Fruit fly (Drosophila melanogaster) whole organism, embryonic: ENCODE results near the gene Est-6.
A peak's percentile ranks its signal among the peaks of the same experiment; 100 is the strongest.

ENCODE experiments used
- Atf6 ChIP-seq: fragments of 200-800 bp; sonication (Bioruptor generic); IDR thresholded peaks from 2 replicates; pipeline ENCODE4 v1.3.6; 2022; ENCODE audit warnings: missing biosample characterization, missing genetic modification characterization
- Bgb ChIP-seq: fragments of 200-800 bp; sonication (Bioruptor generic); IDR thresholded peaks from 2 replicates; pipeline ENCODE4 v1.3.6; 2022; ENCODE audit warnings: missing biosample characterization, missing genetic modification characterization; ENCODE audit not compliant: partially characterized antibody
- CG12942 ChIP-seq: fragments of 200-800 bp; sonication (Bioruptor generic); optimal IDR thresholded peaks from 3 replicates; lab custom pipeline; 2016; ENCODE audit warnings: missing biosample characterization, missing genetic modification characterization
- CG14050 ChIP-seq: fragments of 200-800 bp; sonication (Bioruptor generic); IDR thresholded peaks from 3 replicates; pipeline ENCODE4 v1.3.6; 2022; ENCODE audit warnings: missing biosample characterization, missing genetic modification characterization
- CG1647 ChIP-seq: fragments of 200-800 bp; sonication (Bioruptor generic); optimal IDR thresholded peaks from 3 replicates; lab custom pipeline; 2016; ENCODE audit warnings: missing biosample characterization, missing genetic modification characterization
- CG17612 ChIP-seq: fragments of 200-800 bp; sonication (Bioruptor generic); IDR thresholded peaks from 2 replicates; pipeline ENCODE4 v1.3.6; 2022; ENCODE audit warnings: missing biosample characterization, missing genetic modification characterization
- CG1792 ChIP-seq: fragments of 200-800 bp; sonication (Bioruptor generic); optimal IDR thresholded peaks from 2 replicates; lab custom pipeline; 2016; ENCODE audit warnings: missing biosample characterization, missing genetic modification characterization
- CG2199 ChIP-seq: fragments of 200-800 bp; sonication (Bioruptor generic); IDR thresholded peaks from 3 replicates; pipeline ENCODE4 v1.3.6; 2022; ENCODE audit warnings: missing biosample characterization, missing genetic modification characterization
- CG34376 ChIP-seq: fragments of 200-800 bp; sonication (Bioruptor generic); optimal IDR thresholded peaks from 2 replicates; lab custom pipeline; 2018; ENCODE audit warnings: missing biosample characterization, mild to moderate bottlenecking, missing genetic modification characterization
- CG7928 ChIP-seq: fragments of 200-800 bp; sonication (Bioruptor generic); optimal IDR thresholded peaks from 2 replicates; lab custom pipeline; 2017; ENCODE audit warnings: missing biosample characterization, mild to moderate bottlenecking, missing genetic modification characterization
- CG8388 ChIP-seq: fragments of 200-800 bp; sonication (Bioruptor generic); optimal IDR thresholded peaks from 2 replicates; lab custom pipeline; 2019; ENCODE audit warnings: missing biosample characterization, mild to moderate bottlenecking, missing genetic modification characterization, moderate library complexity
- CG8478 ChIP-seq: fragments of >200 bp; optimal IDR thresholded peaks from 2 replicates; lab custom pipeline; 2018
- CG9817 ChIP-seq: fragments of 200-800 bp; sonication (Bioruptor generic); optimal IDR thresholded peaks from 2 replicates; lab custom pipeline; 2018; ENCODE audit warnings: missing biosample characterization, mild to moderate bottlenecking, missing genetic modification characterization, moderate library complexity
- Dad ChIP-seq: fragments of 200-800 bp; sonication (Bioruptor generic); optimal IDR thresholded peaks from 3 replicates; lab custom pipeline; 2016; ENCODE audit warnings: missing biosample characterization, missing genetic modification characterization
- E2f2 ChIP-seq: fragments of 200-800 bp; sonication (Bioruptor generic); IDR thresholded peaks from 2 replicates; pipeline ENCODE4 v1.3.6; 2022; ENCODE audit warnings: missing biosample characterization, missing genetic modification characterization
- Fer2 ChIP-seq: fragments of 200-800 bp; sonication (Bioruptor generic); optimal IDR thresholded peaks from 2 replicates; lab custom pipeline; 2018; ENCODE audit warnings: missing biosample characterization, mild to moderate bottlenecking, missing genetic modification characterization, moderate library complexity
- H2.0 ChIP-seq: fragments of 200-800 bp; sonication (Bioruptor generic); IDR thresholded peaks from 2 replicates; pipeline ENCODE4 v1.3.6; 2022; ENCODE audit warnings: missing biosample characterization, missing genetic modification characterization
- Hr3 ChIP-seq: fragments of 200-800 bp; sonication (Bioruptor generic); optimal IDR thresholded peaks from 3 replicates; lab custom pipeline; 2016; ENCODE audit warnings: missing biosample characterization, missing genetic modification characterization
- Lhr ChIP-seq: fragments of 200-800 bp; sonication (Bioruptor generic); optimal IDR thresholded peaks from 3 replicates; lab custom pipeline; 2017; ENCODE audit warnings: mild to moderate bottlenecking, missing biosample characterization, missing genetic modification reagents, missing genetic modification characterization
- Lim3 ChIP-seq: fragments of 200-800 bp; sonication (Bioruptor generic); IDR thresholded peaks from 2 replicates; pipeline ENCODE4 v1.3.6; 2022; ENCODE audit warnings: missing biosample characterization, missing genetic modification characterization
- Myb ChIP-seq: fragments of 200-800 bp; sonication (Bioruptor generic); optimal IDR thresholded peaks from 2 replicates; lab custom pipeline; 2016; ENCODE audit warnings: missing biosample characterization, missing genetic modification characterization
- NC2β ChIP-seq: fragments of 200-800 bp; sonication (Bioruptor generic); optimal IDR thresholded peaks from 2 replicates; lab custom pipeline; 2016; ENCODE audit warnings: missing biosample characterization, missing genetic modification characterization
- Ravus ChIP-seq: fragments of 200-800 bp; sonication (Bioruptor generic); IDR thresholded peaks from 2 replicates; pipeline ENCODE4 v1.3.6; 2022; ENCODE audit warnings: missing biosample characterization, missing genetic modification characterization
- Scr ChIP-seq: fragments of 200-800 bp; sonication (Bioruptor generic); IDR thresholded peaks from 2 replicates; pipeline ENCODE4 v1.3.6; 2022; ENCODE audit warnings: missing biosample characterization, missing genetic modification characterization; ENCODE audit not compliant: partially characterized antibody
- Side ChIP-seq: fragments of 200-800 bp; sonication (Bioruptor generic); optimal IDR thresholded peaks from 2 replicates; lab custom pipeline; 2016; ENCODE audit warnings: missing biosample characterization, missing genetic modification characterization
- Six4 ChIP-seq: fragments of 200-800 bp; sonication (Bioruptor generic); optimal IDR thresholded peaks from 2 replicates; lab custom pipeline; 2016; ENCODE audit warnings: missing biosample characterization, missing genetic modification characterization
- amos ChIP-seq: fragments of 200-800 bp; sonication (Bioruptor generic); IDR thresholded peaks from 2 replicates; pipeline ENCODE4 v1.3.6; 2022; ENCODE audit warnings: missing biosample characterization, missing genetic modification characterization; ENCODE audit not compliant: partially characterized antibody
- bab2 ChIP-seq: fragments of 200-800 bp; sonication (Bioruptor generic); optimal IDR thresholded peaks from 2 replicates; lab custom pipeline; 2016; ENCODE audit warnings: missing biosample characterization, missing genetic modification characterization
- br ChIP-seq: fragments of >200 bp; optimal IDR thresholded peaks from 2 replicates; lab custom pipeline; 2017
- croc ChIP-seq: fragments of 200-800 bp; sonication (Bioruptor generic); conservative IDR thresholded peaks from 3 replicates; pipeline ENCODE4 v1.3.6; 2022; ENCODE audit warnings: missing biosample characterization, missing genetic modification characterization
- crol ChIP-seq: fragments of 200-800 bp; sonication (Bioruptor generic); IDR thresholded peaks from 2 replicates; pipeline ENCODE4 v1.3.6; 2022; ENCODE audit warnings: missing biosample characterization, missing genetic modification characterization
- dan ChIP-seq: fragments of 200-800 bp; sonication (Bioruptor generic); IDR thresholded peaks from 2 replicates; pipeline ENCODE4 v1.3.6; 2022; ENCODE audit warnings: missing biosample characterization, missing genetic modification characterization
- dpn ChIP-seq, 2 experiments: fragments of 200-800 bp; sonication (Bioruptor generic); optimal IDR thresholded peaks; 3 replicates each; lab custom pipeline; 2016; ENCODE audit warnings: missing biosample characterization in 2 of 2, missing genetic modification characterization in 2 of 2
- en ChIP-seq: fragments of 200-800 bp; sonication (Bioruptor generic); optimal IDR thresholded peaks from 2 replicates; lab custom pipeline; 2016; ENCODE audit warnings: missing biosample characterization, missing genetic modification characterization
- fu2 ChIP-seq: fragments of 200-800 bp; sonication (Bioruptor generic); optimal IDR thresholded peaks from 2 replicates; lab custom pipeline; 2016; ENCODE audit warnings: missing biosample characterization, missing genetic modification characterization
- her ChIP-seq: fragments of 200-800 bp; sonication (Bioruptor generic); optimal IDR thresholded peaks from 2 replicates; lab custom pipeline; 2016; ENCODE audit warnings: missing biosample characterization, missing genetic modification characterization
- ind ChIP-seq: fragments of 200-800 bp; sonication (Bioruptor generic); optimal IDR thresholded peaks from 3 replicates; lab custom pipeline; 2016; ENCODE audit warnings: missing biosample characterization, missing genetic modification characterization
- kah ChIP-seq: fragments of 200-800 bp; sonication (Bioruptor generic); optimal IDR thresholded peaks from 2 replicates; lab custom pipeline; 2018; ENCODE audit warnings: missing biosample characterization, mild to moderate bottlenecking, missing genetic modification characterization
- knrl ChIP-seq: fragments of 200-800 bp; sonication (Bioruptor generic); IDR thresholded peaks from 3 replicates; pipeline ENCODE4 v1.3.6; 2022; ENCODE audit warnings: missing biosample characterization, missing genetic modification characterization; ENCODE audit not compliant: partially characterized antibody
- lola ChIP-seq, 3 experiments: fragments of >200 bp in 2 of 3; fragments of 200-800 bp in 1 of 3; sonication (Bioruptor generic) in 1 of 3; optimal IDR thresholded peaks; 2 replicates each; lab custom pipeline; 2017 to 2019; ENCODE audit warnings: missing biosample characterization in 3 of 3, missing genetic modification characterization in 3 of 3, mild to moderate bottlenecking in 1 of 3, moderate library complexity in 1 of 3
- peb ChIP-seq: fragments of 200-800 bp; sonication (Bioruptor generic); IDR thresholded peaks from 2 replicates; pipeline ENCODE4 v1.3.6; 2022; ENCODE audit warnings: missing biosample characterization, missing genetic modification characterization
- pzg ChIP-seq: fragments of 200-800 bp; sonication (Bioruptor generic); optimal IDR thresholded peaks from 3 replicates; lab custom pipeline; 2018; ENCODE audit warnings: missing biosample characterization, mild to moderate bottlenecking, missing genetic modification characterization, moderate library complexity
- row ChIP-seq: fragments of 200-800 bp; sonication (Bioruptor generic); IDR thresholded peaks from 3 replicates; pipeline ENCODE4 v1.3.6; 2022; ENCODE audit warnings: missing biosample characterization, missing genetic modification characterization
- scrt ChIP-seq: fragments of 200-800 bp; sonication (Bioruptor generic); optimal IDR thresholded peaks from 2 replicates; lab custom pipeline; 2018; ENCODE audit warnings: missing biosample characterization, mild to moderate bottlenecking, missing genetic modification characterization, moderate library complexity
- sim ChIP-seq: fragments of 200-800 bp; sonication (Bioruptor generic); IDR thresholded peaks from 2 replicates; pipeline ENCODE4 v1.3.6; 2022; ENCODE audit warnings: missing biosample characterization, missing genetic modification characterization
- sob ChIP-seq: fragments of 200-800 bp; sonication (Bioruptor generic); IDR thresholded peaks from 2 replicates; pipeline ENCODE4 v1.3.6; 2022; ENCODE audit warnings: missing biosample characterization, missing genetic modification characterization
- tx ChIP-seq: fragments of 200-800 bp; sonication (Bioruptor generic); optimal IDR thresholded peaks from 2 replicates; lab custom pipeline; 2016; ENCODE audit warnings: missing biosample characterization, missing genetic modification characterization
- usp ChIP-seq: fragments of >200 bp; optimal IDR thresholded peaks from 2 replicates; lab custom pipeline; 2017; ENCODE audit warnings: missing biosample characterization, missing genetic modification characterization
- wek ChIP-seq: fragments of 200-800 bp; sonication (Bioruptor generic); optimal IDR thresholded peaks from 3 replicates; lab custom pipeline; 2018; ENCODE audit warnings: missing biosample characterization, mild to moderate bottlenecking, missing genetic modification characterization, moderate library complexity
- wor ChIP-seq: fragments of 200-800 bp; sonication (Bioruptor generic); IDR thresholded peaks from 2 replicates; pipeline ENCODE4 v1.3.6; 2022; ENCODE audit warnings: missing biosample characterization, missing genetic modification characterization
- z ChIP-seq: fragments of 200-800 bp; sonication (Bioruptor generic); IDR thresholded peaks from 3 replicates; pipeline ENCODE4 v1.3.6; 2022; ENCODE audit warnings: missing biosample characterization, missing genetic modification characterization
- zen2 ChIP-seq: fragments of 200-800 bp; sonication (Bioruptor generic); IDR thresholded peaks from 3 replicates; pipeline ENCODE4 v1.3.6; 2022; ENCODE audit warnings: missing biosample characterization, missing genetic modification characterization; ENCODE audit not compliant: partially characterized antibody
- zf30C ChIP-seq: fragments of 200-800 bp; sonication (Bioruptor generic); optimal IDR thresholded peaks from 3 replicates; lab custom pipeline; 2018; ENCODE audit warnings: missing biosample characterization, mild to moderate bottlenecking, missing genetic modification characterization

Gene Est-6

dm6 chr3L:12205848-12206247 is 17.2 kb downstream of the Est-6 start, which contains the start of gene Tsen54 (continued):
- TF ChIP-seq croc (GFP tag; lab: Robert Waterston, UW) (no peak), Atf6 (GFP tag; lab: Robert Waterston, UW) (no peak), her (GFP tag; lab: Kevin White, UChicago) (no peak), Hr3 (GFP tag; lab: Kevin White, UChicago) (no peak), row (no peak), br (lab: Kevin White, UChicago) (no peak), Lhr (GFP tag; lab: Kevin White, UChicago) (no peak), CG8478 (lab: Kevin White, UChicago) (no peak), Side (GFP tag; lab: Kevin White, UChicago) (no peak), lola (GFP tag; optimal IDR thresholded peaks at IDR 0.05; lab: Kevin White, UChicago) (no peak), Scr (peak; percentile 74), Fer2 (no peak), Dad (GFP tag; lab: Kevin White, UChicago) (no peak), pzg (GFP tag; lab: Kevin White, UChicago) (peak; percentile 66), dan (GFP tag; lab: Robert Waterston, UW) (no peak), tx (GFP tag; lab: Kevin White, UChicago) (no peak), amos (peak; percentile 75; the same call in 1 of the 2 replicates), z (no peak), E2f2 (GFP tag; lab: Robert Waterston, UW) (peak; percentile 93), knrl (GFP tag; lab: Robert Waterston, UW) (peak; percentile 58; the same call in 2 of the 3 replicates), CG14050 (GFP tag; lab: Robert Waterston, UW) (no peak), crol (GFP tag; lab: Robert Waterston, UW) (no peak), Ravus (GFP tag; lab: Robert Waterston, UW) (no peak), CG1647 (GFP tag; lab: Kevin White, UChicago) (no peak), CG7928 (GFP tag; lab: Kevin White, UChicago) (no peak), Lim3 (GFP tag; lab: Robert Waterston, UW) (no peak), fu2 (GFP tag; lab: Kevin White, UChicago) (no peak), CG9817 (tag; lab: Kevin White, UChicago) (no peak), scrt (GFP tag; lab: Kevin White, UChicago) (peak; percentile 27), CG8388 (GFP tag; lab: Kevin White, UChicago) (no peak), zf30C (GFP tag; lab: Kevin White, UChicago) (no peak), sim (GFP tag; lab: Robert Waterston, UW) (no peak), kah (GFP tag; lab: Kevin White, UChicago) (peak; percentile 23), CG17612 (GFP tag; lab: Robert Waterston, UW) (no peak), wor (no peak), dpn (GFP tag; optimal IDR thresholded peaks at IDR 0.05; lab: Kevin White, UChicago) (no peak), zen2 (GFP tag; lab: Robert Waterston, UW) (peak; percentile 51; the same call in 1 of the 3 replicates), wek (GFP tag; lab: Kevin White, UChicago) (no peak), sob (GFP tag; lab: Robert Waterston, UW) (no peak), Six4 (GFP tag; lab: Kevin White, UChicago) (no peak), bab2 (no peak), peb (GFP tag; lab: Robert Waterston, UW) (no peak), en (no peak), H2.0 (no peak), CG34376 (no peak), Bgb (GFP tag; lab: Robert Waterston, UW) (peak; percentile 76), CG12942 (GFP tag; lab: Kevin White, UChicago) (no peak), usp (GFP tag; lab: Kevin White, UChicago) (no peak), CG1792 (GFP tag; lab: Kevin White, UChicago) (no peak), Myb (GFP tag; lab: Kevin White, UChicago) (peak; percentile 13), ind (GFP tag; lab: Kevin White, UChicago) (no peak), CG2199 (GFP tag; lab: Robert Waterston, UW) (no peak), NC2β (GFP tag; lab: Kevin White, UChicago) (no peak)
